Worm (Caenorhabditis elegans): ENCODE measurements around the gene str-12.
"Not testable (repeated sequence)": the region's sequence is repeated elsewhere in the genome, so short reads cannot be mapped to it uniquely, and the experiment has no call there.

DNA sequence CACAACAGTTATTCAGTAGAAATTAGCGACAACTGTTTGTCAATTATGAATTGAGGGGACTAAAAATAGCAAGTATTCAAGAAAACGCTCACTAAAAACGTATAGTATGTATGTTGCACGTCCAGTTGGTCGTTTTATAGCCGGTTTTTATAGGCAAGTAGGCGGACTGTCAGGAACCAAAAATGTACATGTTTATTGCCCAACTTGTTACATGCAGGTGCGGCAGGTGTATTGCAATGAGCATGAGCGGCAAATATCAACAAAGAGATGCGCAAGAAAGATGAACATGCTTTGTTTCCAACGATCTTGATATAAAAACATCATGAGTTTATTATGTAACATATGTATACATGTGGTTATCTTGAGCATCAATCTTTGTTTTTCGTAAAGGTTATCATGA lies 10.9 kb upstream of the str-12 start, which contains the start of gene B0391.14:
- not testable (repeated sequence) for TF ChIP-seq flt-1 (GFP tag; IDR thresholded peaks at IDR 0.05); tab-1 (GFP tag; IDR thresholded peaks at IDR 0.05); ztf-29 (GFP tag; IDR thresholded peaks at IDR 0.05); ref-1 (GFP tag; conservative IDR thresholded peaks at IDR 0.05); ztf-23 (GFP tag; IDR thresholded peaks at IDR 0.05); cog-1 (tag; optimal IDR thresholded peaks at IDR 0.05); med-1 (GFP tag; optimal IDR thresholded peaks at IDR 0.05; ENCODE audit: insufficient read depth); T22C8.4 (GFP tag; IDR thresholded peaks at IDR 0.05); klf-2 (GFP tag; conservative IDR thresholded peaks at IDR 0.05)

All from whole organism, midembryonic.